Fruit fly (Drosophila melanogaster): Measurements from ENCODE around the gene Cdc37.

DNA sequence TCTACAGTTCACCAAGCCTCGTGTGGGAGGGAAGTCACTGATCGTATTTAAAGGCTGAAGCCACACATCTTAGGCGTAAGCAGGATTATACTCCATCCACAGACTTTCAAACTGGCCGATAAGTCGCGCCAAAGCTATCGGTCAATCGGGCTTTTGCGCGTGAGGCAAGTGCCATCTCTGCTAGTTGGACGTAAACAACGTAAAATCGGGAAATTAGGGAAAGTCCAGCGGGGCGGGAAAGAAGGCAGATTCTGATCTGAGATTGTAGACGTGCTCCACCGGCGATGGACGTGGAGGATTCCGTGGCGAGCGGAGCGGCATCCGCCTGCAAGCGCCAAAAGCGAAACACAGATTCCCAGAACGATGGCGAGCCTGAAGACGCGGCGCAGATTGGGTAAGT, 39.0 kb upstream of the Cdc37 start, which contains the start of gene CG8001:
- no peak for TF ChIP-seq h (optimal IDR thresholded peaks at IDR 0.05)
- TF ChIP-seq psq (optimal IDR thresholded peaks at IDR 0.05), result no peak
- TF ChIP-seq Myc (optimal IDR thresholded peaks at IDR 0.05), result no peak
